Worm (Caenorhabditis elegans): ENCODE measurements around the gene rbg-3.

ce11 chrIII:4735443-4735842, 18.8 kb upstream of the rbg-3 start, which contains the start of gene F17C8.7:
- TF ChIP-seq unc-55 (GFP tag; optimal IDR thresholded peaks at IDR 0.05) (no peak), unc-39 (tag; optimal IDR thresholded peaks at IDR 0.05) (no peak), lin-39 (tag; optimal IDR thresholded peaks at IDR 0.05) (no peak), skn-1 (tag; optimal IDR thresholded peaks at IDR 0.05) (no peak), R02D3.7 (tag; optimal IDR thresholded peaks at IDR 0.05) (no peak), nhr-10 (tag; optimal IDR thresholded peaks at IDR 0.05) (no peak), nhr-129 (tag; optimal IDR thresholded peaks at IDR 0.05) (no peak), nhr-77 (tag; optimal IDR thresholded peaks at IDR 0.05) (no peak), nhr-25 (tag; optimal IDR thresholded peaks at IDR 0.05) (no peak), dmd-4 (tag; optimal IDR thresholded peaks at IDR 0.05) (no peak), mab-5 (tag; optimal IDR thresholded peaks at IDR 0.05) (no peak), aly-2 (tag; optimal IDR thresholded peaks at IDR 0.05) (no peak)
